Worm (Caenorhabditis elegans) whole organism, L3 larva: Measurements from ENCODE around the gene clec-25.

Source experiments
- ZK546.5 ChIP-seq: sonication (generic microtip); optimal IDR thresholded peaks from 2 replicates; lab custom pipeline; 2017; ENCODE audit warnings: missing biosample characterization, missing genetic modification characterization
- ama-1 ChIP-seq: fragments of 150-350 bp; optimal IDR thresholded peaks from 2 replicates; lab custom pipeline; 2018
- ceh-16 ChIP-seq: sonication (generic microtip); optimal IDR thresholded peaks from 2 replicates; lab custom pipeline; 2017; ENCODE audit warnings: missing biosample characterization, missing genetic modification characterization
- ceh-28 ChIP-seq: fragments of 150-350 bp; optimal IDR thresholded peaks from 2 replicates; lab custom pipeline; 2014; ENCODE audit warnings: missing biosample characterization, missing genetic modification reagents, missing genetic modification characterization
- ceh-82 ChIP-seq: fragments of 150-350 bp; optimal IDR thresholded peaks from 2 replicates; lab custom pipeline; 2014; ENCODE audit warnings: missing biosample characterization, missing genetic modification characterization
- ceh-9 ChIP-seq: sonication (generic microtip); optimal IDR thresholded peaks from 2 replicates; lab custom pipeline; 2018; ENCODE audit warnings: missing biosample characterization, missing genetic modification characterization
- egl-27 ChIP-seq: sonication (generic microtip); optimal IDR thresholded peaks from 4 replicates; lab custom pipeline; 2017; ENCODE audit warnings: missing biosample characterization, missing genetic modification reagents, missing genetic modification characterization
- egl-5 ChIP-seq: fragments of 150-350 bp; optimal IDR thresholded peaks from 2 replicates; lab custom pipeline; 2017; ENCODE audit warnings: missing biosample characterization, missing genetic modification reagents, missing genetic modification characterization, inconsistent platforms
- elt-1 ChIP-seq: fragments of 150-350 bp; optimal IDR thresholded peaks from 2 replicates; lab custom pipeline; 2014; ENCODE audit warnings: missing biosample characterization, missing genetic modification characterization
- elt-2 ChIP-seq: sonication (generic microtip); optimal IDR thresholded peaks from 2 replicates; lab custom pipeline; 2016; ENCODE audit warnings: missing genetic modification reagents, mild to moderate bottlenecking, missing genetic modification characterization, missing compliant biosample characterization
- elt-3 ChIP-seq, 3 experiments: fragments of 150-350 bp in 1 of 3; sonication (generic microtip) in 2 of 3; optimal IDR thresholded peaks; 2 replicates in 2 of 3; 4 replicates in 1 of 3; lab custom pipeline; 2014 to 2017; ENCODE audit warnings: missing biosample characterization in 3 of 3, missing genetic modification characterization in 3 of 3
- eor-1 ChIP-seq, 2 experiments: fragments of 150-350 bp; optimal IDR thresholded peaks; 2 replicates each; lab custom pipeline; 2014 to 2018; ENCODE audit warnings: missing biosample characterization in 2 of 2, missing genetic modification characterization in 2 of 2
- fkh-10 ChIP-seq: sonication (generic microtip); optimal IDR thresholded peaks from 2 replicates; lab custom pipeline; 2017; ENCODE audit warnings: missing biosample characterization, missing genetic modification reagents, missing genetic modification characterization
- fkh-2 ChIP-seq: fragments of 150-350 bp; optimal IDR thresholded peaks from 2 replicates; lab custom pipeline; 2014; ENCODE audit warnings: missing biosample characterization, missing genetic modification reagents, missing genetic modification characterization
- fos-1 ChIP-seq: fragments of 150-350 bp; optimal IDR thresholded peaks from 2 replicates; lab custom pipeline; 2014; ENCODE audit warnings: missing biosample characterization, missing genetic modification characterization
- hmg-11 ChIP-seq: sonication (generic microtip); optimal IDR thresholded peaks from 2 replicates; lab custom pipeline; 2016; ENCODE audit warnings: missing genetic modification characterization, missing compliant biosample characterization
- jun-1 ChIP-seq: fragments of 150-350 bp; optimal IDR thresholded peaks from 2 replicates; lab custom pipeline; 2014; ENCODE audit warnings: missing biosample characterization, missing genetic modification reagents, missing genetic modification characterization
- lin-15B ChIP-seq: fragments of 150-350 bp; optimal IDR thresholded peaks from 2 replicates; lab custom pipeline; 2014; ENCODE audit warnings: missing biosample characterization, missing genetic modification characterization
- lin-39 ChIP-seq: fragments of 150-350 bp; optimal IDR thresholded peaks from 2 replicates; lab custom pipeline; 2018; ENCODE audit warnings: missing biosample characterization, missing genetic modification reagents, missing genetic modification characterization
- lsy-12 ChIP-seq: sonication (generic microtip); optimal IDR thresholded peaks from 2 replicates; lab custom pipeline; 2016; ENCODE audit warnings: mild to moderate bottlenecking, missing genetic modification characterization, missing compliant biosample characterization
- mdl-1 ChIP-seq: fragments of 150-350 bp; optimal IDR thresholded peaks from 2 replicates; lab custom pipeline; 2014; ENCODE audit warnings: missing biosample characterization, missing genetic modification characterization
- mml-1 ChIP-seq: fragments of 150-350 bp; sonication (generic microtip); optimal IDR thresholded peaks from 3 replicates; lab custom pipeline; 2014; ENCODE audit warnings: missing biosample characterization, missing genetic modification characterization
- nhr-12 ChIP-seq: fragments of 150-350 bp; optimal IDR thresholded peaks from 2 replicates; lab custom pipeline; 2014; ENCODE audit warnings: missing biosample characterization, missing genetic modification characterization
- nhr-237 ChIP-seq: fragments of 150-350 bp; optimal IDR thresholded peaks from 2 replicates; lab custom pipeline; 2014; ENCODE audit warnings: missing biosample characterization, missing genetic modification characterization
- nhr-25 ChIP-seq: sonication (generic microtip); optimal IDR thresholded peaks from 2 replicates; lab custom pipeline; 2017; ENCODE audit warnings: missing biosample characterization, missing genetic modification characterization
- nhr-28 ChIP-seq: fragments of 150-350 bp; optimal IDR thresholded peaks from 2 replicates; lab custom pipeline; 2014; ENCODE audit warnings: missing biosample characterization, missing genetic modification characterization
- nhr-43 ChIP-seq: sonication (generic microtip); optimal IDR thresholded peaks from 2 replicates; lab custom pipeline; 2016; ENCODE audit warnings: mild to moderate bottlenecking, missing genetic modification characterization, missing compliant biosample characterization; ENCODE audit not compliant: poor library complexity, severe bottlenecking
- nhr-67 ChIP-seq: fragments of 150-350 bp; optimal IDR thresholded peaks from 2 replicates; lab custom pipeline; 2014; ENCODE audit warnings: missing biosample characterization, missing genetic modification characterization
- nhr-76 ChIP-seq: fragments of 150-350 bp; sonication (generic microtip); optimal IDR thresholded peaks from 5 replicates; lab custom pipeline; 2014; ENCODE audit warnings: missing biosample characterization, missing genetic modification characterization
- nhr-77 ChIP-seq: fragments of 150-350 bp; optimal IDR thresholded peaks from 2 replicates; lab custom pipeline; 2014; ENCODE audit warnings: missing biosample characterization, missing genetic modification characterization
- pha-4 ChIP-seq: fragments of 150-350 bp; optimal IDR thresholded peaks from 2 replicates; lab custom pipeline; 2014; ENCODE audit warnings: missing biosample characterization, missing genetic modification reagents, missing genetic modification characterization
- pqm-1 ChIP-seq: fragments of 150-350 bp; optimal IDR thresholded peaks from 2 replicates; lab custom pipeline; 2017; ENCODE audit warnings: missing biosample characterization, missing genetic modification characterization, inconsistent platforms
- sea-2 ChIP-seq: fragments of 150-350 bp; sonication (generic microtip); optimal IDR thresholded peaks from 4 replicates; lab custom pipeline; 2014; ENCODE audit warnings: missing biosample characterization, missing genetic modification reagents, missing genetic modification characterization
- skn-1 ChIP-seq: fragments of 150-350 bp; optimal IDR thresholded peaks from 2 replicates; lab custom pipeline; 2014; ENCODE audit warnings: missing biosample characterization, missing genetic modification characterization
- snpc-4 ChIP-seq: fragments of 150-350 bp; optimal IDR thresholded peaks from 2 replicates; lab custom pipeline; 2014; ENCODE audit warnings: missing biosample characterization, missing genetic modification characterization
- unc-39 ChIP-seq: sonication (generic microtip); optimal IDR thresholded peaks from 4 replicates; lab custom pipeline; 2017; ENCODE audit warnings: missing biosample characterization, missing genetic modification characterization
- unc-62 ChIP-seq: fragments of 150-350 bp; sonication (generic microtip); optimal IDR thresholded peaks from 4 replicates; lab custom pipeline; 2014; ENCODE audit warnings: missing biosample characterization, missing genetic modification reagents, missing genetic modification characterization
- zag-1 ChIP-seq: fragments of 150-350 bp; optimal IDR thresholded peaks from 2 replicates; lab custom pipeline; 2014; ENCODE audit warnings: missing biosample characterization, missing genetic modification characterization
- ztf-4 ChIP-seq: fragments of 150-350 bp; optimal IDR thresholded peaks from 2 replicates; lab custom pipeline; 2014; ENCODE audit warnings: missing biosample characterization, missing genetic modification characterization

The clec-25 gene

DNA sequence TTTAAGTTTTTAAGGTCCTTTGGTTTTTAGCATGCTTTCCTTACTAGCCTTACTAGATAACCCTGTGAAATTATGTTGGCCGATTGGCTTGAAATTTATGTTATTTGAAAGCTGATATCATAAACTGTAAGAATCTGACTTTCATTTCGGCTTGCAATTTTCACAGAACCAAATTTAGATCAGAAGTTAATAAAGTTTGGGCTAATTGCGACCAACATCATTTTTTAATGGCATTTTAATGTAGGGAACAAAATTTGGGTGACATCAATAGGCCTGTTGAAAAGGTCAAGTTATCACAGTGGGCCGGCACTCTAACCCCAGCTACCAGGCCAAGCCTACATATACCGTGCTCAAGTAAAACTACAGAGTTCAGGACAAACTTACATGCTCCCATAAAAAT lies 11.7 kb upstream of the clec-25 start:
- TF ChIP-seq nhr-28 (tag; lab: Kevin White, UChicago) (no peak), egl-27 (tag; lab: Kevin White, UChicago) (no peak), zag-1 (no peak), egl-5 (tag; lab: Kevin White, UChicago) (no peak), nhr-25 (no peak), ceh-16 (tag; lab: Kevin White, UChicago) (no peak), pqm-1 (tag; lab: Kevin White, UChicago) (no peak), hmg-11 (tag; lab: Kevin White, UChicago) (no peak), pha-4 (tag; lab: Kevin White, UChicago) (no peak), fkh-10 (GFP tag; lab: Kevin White, UChicago) (no peak), ceh-28 (tag; lab: Kevin White, UChicago) (no peak), unc-62 (GFP tag; lab: Kevin White, UChicago) (no peak), jun-1 (tag; lab: Kevin White, UChicago) (no peak), nhr-12 (no peak), mdl-1 (tag; lab: Kevin White, UChicago) (no peak), ama-1 (lab: Kevin White, UChicago) (no peak), nhr-43 (tag; lab: Kevin White, UChicago) (no peak), sea-2 (GFP tag; lab: Kevin White, UChicago) (no peak)

DNA sequence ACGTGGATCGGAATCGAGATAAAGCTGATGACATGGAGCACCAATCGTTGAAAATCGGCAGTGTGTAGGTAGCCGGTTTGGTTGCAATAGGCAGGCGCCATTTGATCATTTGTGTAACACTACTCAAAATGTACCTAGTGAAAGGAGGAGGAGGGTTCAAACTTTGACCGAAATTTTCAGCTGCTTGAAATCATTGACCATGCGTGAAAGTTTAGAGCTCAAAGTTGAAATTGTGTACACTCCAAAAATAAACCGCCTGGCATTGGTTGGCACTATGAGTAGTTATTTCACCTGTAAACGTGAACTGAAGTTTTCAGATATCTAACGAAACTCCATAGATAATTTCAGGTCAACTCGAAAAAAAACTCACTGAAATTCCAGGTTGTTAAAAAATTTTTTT lies 11.1 kb upstream of the clec-25 start, which contains the start of gene srh-215:
srh-215 (minus strand) TSS at position 101 of the 400 bp plus-strand sequence.
- no peak for TF ChIP-seq pha-4 (tag; lab: Kevin White, UChicago)
- TF ChIP-seq lin-39 = no peak
- TF ChIP-seq zag-1 = no peak
- TF ChIP-seq ZK546.5 (tag; lab: Kevin White, UChicago) = no peak
- no peak for TF ChIP-seq nhr-67 (tag; lab: Kevin White, UChicago)
- no peak for TF ChIP-seq ceh-82 (tag; lab: Kevin White, UChicago)
- no peak for TF ChIP-seq elt-3 (tag; optimal IDR thresholded peaks at IDR 0.05; lab: Kevin White, UChicago)
- TF ChIP-seq elt-1 (tag; lab: Kevin White, UChicago) = no peak
- TF ChIP-seq ztf-4 (tag; lab: Kevin White, UChicago) = no peak
- no peak for TF ChIP-seq jun-1 (tag; lab: Kevin White, UChicago)
- no peak for TF ChIP-seq nhr-77
- TF ChIP-seq eor-1 (tag; optimal IDR thresholded peaks at IDR 0.05; lab: Kevin White, UChicago) = no peak
- no peak for TF ChIP-seq nhr-12
- TF ChIP-seq fos-1 (tag; lab: Kevin White, UChicago) = no peak
- TF ChIP-seq nhr-237 = no peak
- no peak for TF ChIP-seq mdl-1 (tag; lab: Kevin White, UChicago)
- no peak for TF ChIP-seq fkh-10 (GFP tag; lab: Kevin White, UChicago)

DNA sequence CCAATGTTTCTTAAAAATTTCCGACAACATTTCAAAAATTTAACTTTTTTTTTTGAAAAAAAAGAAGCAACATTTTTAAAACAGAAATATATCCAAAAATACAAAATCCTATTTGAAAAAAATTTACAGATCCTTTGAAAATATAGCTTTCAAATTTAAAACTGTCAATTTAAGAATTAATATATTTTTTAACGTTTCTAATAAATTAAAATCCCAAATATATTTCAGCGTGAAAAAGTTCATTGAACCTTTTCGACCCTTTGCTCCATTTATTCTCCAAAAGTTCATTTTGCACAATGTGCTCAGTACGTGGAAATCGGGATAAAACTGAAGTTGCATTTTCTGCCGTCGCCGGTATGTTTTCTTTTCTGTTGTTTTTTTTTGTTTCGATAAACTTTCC lies 10.2 kb upstream of the clec-25 start, which contains the start of gene phy-3:
phy-3 (plus strand) TSS at position 301 of the 400 bp plus-strand sequence.
- TF ChIP-seq pqm-1 (tag; lab: Kevin White, UChicago) (no peak), zag-1 (no peak), ama-1 (lab: Kevin White, UChicago) (no peak), fkh-2 (no peak)
- TF ChIP-seq, all 47 proteins: peak for 0

DNA sequence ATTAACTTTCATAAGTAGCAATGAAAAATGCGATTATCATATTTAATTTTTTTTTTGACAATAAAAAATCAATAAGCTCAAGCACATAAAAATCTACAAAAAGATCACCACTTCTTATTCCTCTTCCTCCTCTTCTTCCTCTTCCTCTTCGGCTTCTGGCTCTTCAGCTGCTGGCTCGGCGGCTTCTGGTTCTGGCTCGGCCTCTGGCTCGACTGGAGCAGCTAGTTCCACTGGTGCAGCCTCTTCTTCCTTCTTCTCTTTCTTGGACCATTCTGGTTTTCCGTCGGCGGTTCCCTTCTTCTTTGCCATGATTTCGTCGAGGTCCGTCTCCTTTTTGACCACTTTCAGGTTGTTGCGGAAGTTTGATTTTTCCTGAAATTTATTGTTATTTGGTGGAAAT lies 9.4 kb upstream of the clec-25 start:
- TF ChIP-seq lin-15B (no peak), lsy-12 (tag; lab: Kevin White, UChicago) (no peak), hmg-11 (tag; lab: Kevin White, UChicago) (no peak), nhr-76 (tag; lab: Kevin White, UChicago) (no peak), ceh-9 (tag; lab: Kevin White, UChicago) (no peak), unc-39 (tag; lab: Kevin White, UChicago) (no peak), elt-2 (tag; lab: Kevin White, UChicago) (no peak), nhr-28 (tag; lab: Kevin White, UChicago) (no peak), elt-1 (tag; lab: Kevin White, UChicago) (no peak), mml-1 (tag; lab: Kevin White, UChicago) (no peak), snpc-4 (tag; lab: Kevin White, UChicago) (no peak), skn-1 (no peak), fkh-10 (GFP tag; lab: Kevin White, UChicago) (no peak), elt-3 (tag; optimal IDR thresholded peaks at IDR 0.05; lab: Kevin White, UChicago) (no peak)
